Fruit fly (Drosophila melanogaster): ENCODE results near the gene CG10514.

dm6 chr3R:25258628-25259240 is 20.9 kb downstream of the CG10514 start, which contains the start of gene CG11857:
- TF ChIP-seq Mio (GFP tag; optimal IDR thresholded peaks at IDR 0.05) (peak; percentile 79), usp (GFP tag; optimal IDR thresholded peaks at IDR 0.05) (no peak), CG9705 (GFP tag; optimal IDR thresholded peaks at IDR 0.05) (peak; percentile 95), Abd-B (GFP tag; optimal IDR thresholded peaks at IDR 0.05) (no peak)
